Worm (Caenorhabditis elegans) whole organism, late embryonic: ENCODE data around the gene vab-15.

Source experiments
- K02D7.2 ChIP-seq: sonication (generic microtip); optimal IDR thresholded peaks from 2 replicates; lab custom pipeline; 2017; ENCODE audit warnings: mild to moderate bottlenecking, missing genetic modification characterization, missing compliant biosample characterization
- hlh-6 ChIP-seq: sonication (generic microtip); optimal IDR thresholded peaks from 2 replicates; lab custom pipeline; 2016; ENCODE audit warnings: missing genotype, missing genetic modification characterization, missing compliant biosample characterization
- nhr-11 ChIP-seq: fragments of 150-350 bp; optimal IDR thresholded peaks from 2 replicates; lab custom pipeline; 2014; ENCODE audit warnings: missing biosample characterization, missing genetic modification characterization
- pag-3 ChIP-seq: sonication (generic microtip); optimal IDR thresholded peaks from 2 replicates; lab custom pipeline; 2016; ENCODE audit warnings: missing compliant biosample characterization, missing genetic modification characterization, borderline replicate concordance
- pqm-1 ChIP-seq: sonication (generic microtip); optimal IDR thresholded peaks from 2 replicates; lab custom pipeline; 2016; ENCODE audit warnings: missing genetic modification characterization, missing compliant biosample characterization

- TF ChIP-seq nhr-11 (tag; lab: Kevin White, UChicago): no peak
- TF ChIP-seq hlh-6 (tag; lab: Kevin White, UChicago): no peak
- TF ChIP-seq pqm-1 (tag; lab: Kevin White, UChicago): no peak
- no peak for TF ChIP-seq pag-3 (tag; lab: Kevin White, UChicago)
- TF ChIP-seq K02D7.2 (tag; lab: Kevin White, UChicago): no peak
These were observed 3.5 kb upstream of the vab-15 start for ce11 chrX:9843568-9843967.
